Worm (Caenorhabditis elegans) whole organism, L4 larva: Measurements from ENCODE around the gene tbb-6.

Source experiments
- F26F4.8 ChIP-seq: fragments of 200-800 bp; sonication (Bioruptor generic); conservative IDR thresholded peaks from 2 replicates; pipeline ENCODE4 v1.3.6; 2022; ENCODE audit warnings: missing genetic modification characterization, missing compliant biosample characterization
- F49E8.2 ChIP-seq: sonication (generic microtip); optimal IDR thresholded peaks from 2 replicates; lab custom pipeline; 2016; ENCODE audit warnings: missing compliant biosample characterization, mild to moderate bottlenecking, missing genetic modification characterization, borderline replicate concordance
- Y48G9A.11 ChIP-seq: fragments of 200-800 bp; sonication (Bioruptor generic); IDR thresholded peaks from 2 replicates; pipeline ENCODE4 v1.3.6; 2022; ENCODE audit warnings: missing genetic modification reagents, missing genetic modification characterization, missing compliant biosample characterization
- Y75B8A.6 ChIP-seq: fragments of 200-800 bp; sonication (Bioruptor generic); IDR thresholded peaks from 2 replicates; pipeline ENCODE4 v1.3.6; 2022; ENCODE audit warnings: missing genetic modification reagents, missing genetic modification characterization, missing compliant biosample characterization
- ZK546.5 ChIP-seq, 2 experiments: sonication (generic microtip); optimal IDR thresholded peaks; 2 replicates each; lab custom pipeline; 2017; ENCODE audit warnings: missing biosample characterization in 2 of 2, missing genetic modification characterization in 2 of 2
- aha-1 ChIP-seq: fragments of 150-350 bp; peaks from one replicate; lab custom pipeline; 2014; ENCODE audit warnings: missing biosample characterization, missing genetic modification characterization
- ama-1 ChIP-seq: fragments of 150-350 bp; optimal IDR thresholded peaks from 2 replicates; lab custom pipeline; 2014; ENCODE audit warnings: inconsistent platforms, mixed read lengths
- arid-1 ChIP-seq: fragments of 200-800 bp; sonication (Bioruptor generic); conservative IDR thresholded peaks from 2 replicates; pipeline ENCODE4 v1.3.6; 2022; ENCODE audit warnings: missing genetic modification reagents, missing genetic modification characterization, missing compliant biosample characterization
- ceh-62 ChIP-seq: sonication (generic microtip); optimal IDR thresholded peaks from 2 replicates; lab custom pipeline; 2017; ENCODE audit warnings: missing biosample characterization, missing genetic modification characterization
- cey-2 ChIP-seq: sonication (generic microtip); optimal IDR thresholded peaks from 3 replicates; lab custom pipeline; 2017; ENCODE audit warnings: missing genetic modification characterization, mild to moderate bottlenecking, missing compliant biosample characterization, antibody characterized with exemption, borderline replicate concordance; ENCODE audit not compliant: insufficient read depth
- daf-12 ChIP-seq: fragments of 150-350 bp; optimal IDR thresholded peaks from 2 replicates; lab custom pipeline; 2014; ENCODE audit warnings: missing biosample characterization, missing genetic modification reagents, missing genetic modification characterization
- daf-8 ChIP-seq: fragments of 200-800 bp; sonication (Bioruptor generic); IDR thresholded peaks from 2 replicates; pipeline ENCODE4 v1.3.6; 2022; ENCODE audit warnings: missing genetic modification characterization, missing compliant biosample characterization
- egl-43 ChIP-seq: fragments of 200-800 bp; sonication (Bioruptor generic); IDR thresholded peaks from 2 replicates; pipeline ENCODE4 v1.3.6; 2022; ENCODE audit warnings: missing genetic modification reagents, missing genetic modification characterization, missing compliant biosample characterization
- gei-8 ChIP-seq: fragments of 200-800 bp; sonication (Bioruptor generic); optimal IDR thresholded peaks from 2 replicates; lab custom pipeline; 2018; ENCODE audit warnings: mild to moderate bottlenecking, missing genetic modification characterization, missing compliant biosample characterization
- lin-13 ChIP-seq: fragments of 150-350 bp; optimal IDR thresholded peaks from 2 replicates; lab custom pipeline; 2014; ENCODE audit warnings: missing biosample characterization, missing genetic modification reagents, missing genetic modification characterization
- lin-29 ChIP-seq: fragments of 200-800 bp; sonication (Bioruptor generic); IDR thresholded peaks from 2 replicates; pipeline ENCODE4 v1.3.6; 2022; ENCODE audit warnings: missing genetic modification reagents, missing genetic modification characterization, missing compliant biosample characterization
- mdt-29 ChIP-seq: fragments of 200-800 bp; sonication (Bioruptor generic); IDR thresholded peaks from 2 replicates; pipeline ENCODE4 v1.3.6; 2022; ENCODE audit warnings: missing genetic modification reagents, missing genetic modification characterization, missing compliant biosample characterization
- mep-1 ChIP-seq: fragments of 150-350 bp; sonication (generic microtip); optimal IDR thresholded peaks from 3 replicates; lab custom pipeline; 2014; ENCODE audit warnings: missing biosample characterization, missing genetic modification characterization
- mes-2 ChIP-seq: sonication (generic microtip); optimal IDR thresholded peaks from 2 replicates; lab custom pipeline; 2016; ENCODE audit warnings: missing genotype, mild to moderate bottlenecking, missing genetic modification characterization, missing compliant biosample characterization; ENCODE audit not compliant: poor library complexity, severe bottlenecking
- nhr-111 ChIP-seq: fragments of 200-800 bp; sonication (Bioruptor generic); optimal IDR thresholded peaks from 2 replicates; lab custom pipeline; 2018; ENCODE audit warnings: mild to moderate bottlenecking, missing genetic modification characterization, missing compliant biosample characterization
- nhr-237 ChIP-seq: sonication (generic microtip); optimal IDR thresholded peaks from 2 replicates; lab custom pipeline; 2017; ENCODE audit warnings: missing biosample characterization, missing genetic modification characterization
- nhr-28 ChIP-seq: fragments of 150-350 bp; optimal IDR thresholded peaks from 2 replicates; lab custom pipeline; 2014; ENCODE audit warnings: missing biosample characterization, missing genetic modification characterization
- nhr-41 ChIP-seq: fragments of 200-800 bp; sonication (Bioruptor generic); IDR thresholded peaks from 2 replicates; pipeline ENCODE4 v1.3.6; 2022; ENCODE audit warnings: missing genetic modification reagents, missing genetic modification characterization, missing compliant biosample characterization
- nhr-42 ChIP-seq: fragments of 200-800 bp; sonication (Bioruptor generic); IDR thresholded peaks from 2 replicates; pipeline ENCODE4 v1.3.6; 2022; ENCODE audit warnings: missing genetic modification characterization, missing compliant biosample characterization
- nhr-6 ChIP-seq: fragments of 150-350 bp; optimal IDR thresholded peaks from 2 replicates; lab custom pipeline; 2014; ENCODE audit warnings: missing biosample characterization, missing genetic modification characterization
- nhr-76 ChIP-seq: fragments of 150-350 bp; optimal IDR thresholded peaks from 2 replicates; lab custom pipeline; 2014; ENCODE audit warnings: missing biosample characterization, missing genetic modification characterization
- pha-4 ChIP-seq, 2 experiments: fragments of 150-350 bp in 1 of 2; fragments of 200-800 bp in 1 of 2; sonication (Bioruptor generic) in 1 of 2; IDR thresholded peaks in 1 of 2; optimal IDR thresholded peaks in 1 of 2; 2 replicates each; pipeline versions ENCODE4 v1.3.6 to Lab custom; 2014 to 2022; ENCODE audit warnings: missing genetic modification characterization in 2 of 2, missing genetic modification reagents in 2 of 2, missing biosample characterization in 1 of 2, missing compliant biosample characterization in 1 of 2
- php-3 ChIP-seq: fragments of 200-800 bp; sonication (Bioruptor generic); IDR thresholded peaks from 2 replicates; pipeline ENCODE4 v1.3.6; 2022; ENCODE audit warnings: missing genetic modification reagents, missing genetic modification characterization, missing compliant biosample characterization
- set-16 ChIP-seq: fragments of 200-800 bp; sonication (Bioruptor generic); IDR thresholded peaks from 2 replicates; pipeline ENCODE4 v1.3.6; 2022; ENCODE audit warnings: missing genetic modification reagents, missing genetic modification characterization, missing compliant biosample characterization
- snpc-1.2 ChIP-seq: fragments of 200-800 bp; sonication (Bioruptor generic); IDR thresholded peaks from 2 replicates; pipeline ENCODE4 v1.3.6; 2022; ENCODE audit warnings: missing genetic modification reagents, missing genetic modification characterization, missing compliant biosample characterization
- snpc-4 ChIP-seq: fragments of 150-350 bp; optimal IDR thresholded peaks from 2 replicates; lab custom pipeline; 2014; ENCODE audit warnings: missing biosample characterization, missing genetic modification characterization
- unc-62 ChIP-seq, 3 experiments: fragments of 150-350 bp in 1 of 3; sonication (generic microtip); optimal IDR thresholded peaks in 2 of 3; peaks in 1 of 3; 1 replicate in 1 of 3; 2 replicates in 2 of 3; lab custom pipeline; 2014 to 2017; ENCODE audit warnings: missing biosample characterization in 3 of 3, missing genetic modification characterization in 3 of 3, missing genetic modification reagents in 3 of 3, missing genotype in 1 of 3
- zfp-3 ChIP-seq: fragments of 200-800 bp; sonication (Bioruptor generic); conservative IDR thresholded peaks from 2 replicates; pipeline ENCODE4 v1.3.6; 2022; ENCODE audit warnings: missing genetic modification reagents, missing genetic modification characterization, missing compliant biosample characterization

tbb-6 gene

DNA sequence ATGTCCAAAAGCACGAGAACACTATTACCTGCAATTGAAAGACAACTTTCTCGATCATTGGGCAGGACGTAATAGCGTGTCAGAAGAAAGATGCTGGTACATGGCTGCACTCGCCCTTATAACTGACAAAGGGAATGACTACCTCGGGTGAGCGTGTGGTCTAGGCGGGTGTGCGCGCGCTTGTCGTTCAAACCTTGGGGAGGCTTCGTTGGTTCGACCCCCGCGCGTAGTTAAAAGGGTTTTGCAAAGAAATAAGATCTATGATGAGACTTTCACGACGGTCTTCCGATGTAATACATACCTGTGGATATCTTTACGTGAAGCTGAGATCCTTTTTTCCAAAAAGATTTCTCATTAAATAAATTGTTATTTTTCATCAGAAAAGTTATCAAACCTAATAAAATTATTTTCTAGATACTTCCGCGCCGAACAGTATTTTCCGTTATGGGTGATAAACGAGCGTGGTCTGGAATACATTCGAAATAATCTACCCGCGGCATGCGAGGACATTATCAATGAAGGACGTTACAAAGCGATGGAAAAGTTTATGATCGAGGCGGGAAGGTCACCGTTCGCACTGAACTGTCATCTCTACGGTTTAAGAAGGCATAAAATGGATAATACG lies 42.2 kb downstream of the tbb-6 start (continued):
- TF ChIP-seq ama-1 (lab: Kevin White, UChicago), result peak; percentile 91
- peak; percentile 96 for TF ChIP-seq Y48G9A.11 (GFP tag; lab: Robert Waterston, UW)
- no peak for TF ChIP-seq nhr-237
- TF ChIP-seq nhr-76 (tag; lab: Kevin White, UChicago), result no peak
- TF ChIP-seq ZK546.5 (tag; optimal IDR thresholded peaks at IDR 0.05; lab: Kevin White, UChicago), result peak in 1 of 2 experiments; percentile 23
- TF ChIP-seq ceh-62 (tag; lab: Kevin White, UChicago), result no peak
- TF ChIP-seq Y75B8A.6 (GFP tag; lab: Robert Waterston, UW), result peak; percentile 96
- TF ChIP-seq snpc-1.2 (GFP tag; lab: Robert Waterston, UW), result peak; percentile 97
- TF ChIP-seq mdt-29, result peak; percentile 95
- peak; percentile 99 for TF ChIP-seq arid-1 (GFP tag; lab: Robert Waterston, UW)
- TF ChIP-seq, all 104 proteins: peak for 89

DNA sequence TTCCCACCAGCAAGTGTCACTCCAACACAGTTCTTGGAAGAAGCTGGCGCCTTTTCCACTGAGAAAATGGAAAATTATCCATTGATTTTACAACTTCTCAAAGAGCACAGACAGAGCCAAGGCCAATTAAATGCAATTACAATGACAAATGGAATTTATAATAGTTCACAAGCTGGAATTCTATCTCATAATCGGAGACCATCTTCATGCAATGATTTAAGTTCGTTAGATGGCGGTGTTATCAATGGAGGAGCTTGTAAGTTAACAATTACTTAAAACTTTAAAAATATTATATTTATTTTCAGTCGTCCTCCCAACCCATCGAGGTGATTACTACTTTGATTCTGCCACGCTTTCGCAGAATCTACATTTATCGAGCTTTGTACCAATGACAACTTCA lies 44.3 kb downstream of the tbb-6 start:
- TF ChIP-seq mdt-29 (no peak), gei-8 (no peak), daf-8 (GFP tag; lab: Robert Waterston, UW) (no peak), pha-4 (GFP tag; IDR thresholded peaks at IDR 0.05; lab: Robert Waterston, UW) (no peak), pha-4 (tag; optimal IDR thresholded peaks at IDR 0.05; lab: Kevin White, UChicago) (no peak), lin-13 (GFP tag; lab: Kevin White, UChicago) (no peak), F26F4.8 (GFP tag; lab: Robert Waterston, UW) (no peak), nhr-76 (tag; lab: Kevin White, UChicago) (no peak), nhr-28 (tag; lab: Kevin White, UChicago) (no peak), set-16 (GFP tag; lab: Robert Waterston, UW) (no peak), nhr-41 (GFP tag; lab: Robert Waterston, UW) (no peak), snpc-4 (tag; lab: Kevin White, UChicago) (no peak), php-3 (GFP tag; lab: Robert Waterston, UW) (no peak), lin-29 (no peak), nhr-111 (GFP tag; lab: Kevin White, UChicago) (no peak), F49E8.2 (tag; lab: Kevin White, UChicago) (no peak), nhr-6 (tag; lab: Kevin White, UChicago) (no peak), nhr-42 (GFP tag; lab: Robert Waterston, UW) (no peak)

DNA sequence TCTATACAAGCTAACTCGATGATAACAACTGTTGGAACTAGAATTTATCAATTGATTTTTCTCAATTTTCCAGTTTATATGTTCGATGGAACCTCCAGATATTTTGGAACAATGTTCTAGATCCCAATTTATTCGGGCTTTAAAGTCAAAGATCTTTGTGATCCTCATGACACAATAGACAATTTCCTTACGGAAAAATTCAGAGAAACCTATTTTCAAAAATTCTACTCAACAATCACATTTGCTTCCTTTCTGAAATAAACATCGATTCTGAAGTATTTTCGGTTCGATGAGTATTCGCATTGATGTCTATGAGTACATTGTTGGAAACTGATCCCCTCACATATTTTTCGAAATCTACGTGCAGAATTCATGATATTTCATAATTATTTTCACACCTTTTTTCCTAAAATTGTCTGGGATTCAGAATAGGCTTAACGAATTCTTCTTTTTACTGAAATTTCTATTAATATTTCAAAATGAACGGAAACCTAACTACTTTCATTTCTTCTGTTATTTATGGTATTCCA lies 45.7 kb downstream of the tbb-6 start, which contains the start of gene srg-45:
Gene srg-45, plus strand, starts transcription at position 480 of the 530 bp plus-strand sequence.
- TF ChIP-seq egl-43 (GFP tag; lab: Robert Waterston, UW) (no peak), aha-1 (tag; lab: Kevin White, UChicago) (peak; percentile 69), zfp-3 (GFP tag; lab: Robert Waterston, UW) (0 out of 2 replicates have a peak, but pooled peaks have one; percentile 47), unc-62 (GFP tag; optimal IDR thresholded peaks at IDR 0.05 in 1 of 2; lab: Kevin White, UChicago) (peak in 1 of 2 experiments; percentile 48), unc-62 (tag; optimal IDR thresholded peaks at IDR 0.05; lab: Kevin White, UChicago) (no peak), mep-1 (tag; lab: Kevin White, UChicago) (peak; percentile 31)

DNA sequence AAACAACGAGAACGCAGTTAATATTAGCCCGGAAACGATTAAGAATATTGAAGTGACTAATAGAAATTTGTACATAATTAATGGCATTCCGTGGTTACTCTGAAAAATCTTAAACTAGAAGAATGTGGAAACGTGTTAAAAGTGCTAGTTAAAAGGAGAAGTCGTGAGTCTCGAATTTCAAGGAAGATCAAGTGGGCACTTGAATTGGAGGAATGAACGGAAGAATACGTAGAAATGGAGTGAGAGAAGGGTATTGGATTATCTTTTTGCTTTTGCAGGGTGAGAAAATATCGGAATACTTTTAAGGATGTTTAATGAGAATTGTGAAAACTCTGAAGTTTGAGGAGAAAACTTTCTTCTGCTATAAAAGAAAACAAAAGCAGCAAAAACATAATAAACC lies 48.9 kb downstream of the tbb-6 start, which contains the start of gene hpo-30:
Gene hpo-30, minus strand, starts transcription at position 101 of the 400 bp plus-strand sequence.
- TF ChIP-seq zfp-3 (GFP tag; lab: Robert Waterston, UW) (no peak), nhr-237 (no peak), snpc-4 (tag; lab: Kevin White, UChicago) (no peak), daf-12 (tag; lab: Kevin White, UChicago) (no peak), cey-2 (tag; lab: Kevin White, UChicago) (no peak), mes-2 (tag; lab: Kevin White, UChicago) (no peak)
